Fruit fly (Drosophila melanogaster) whole organism, embryonic: ENCODE results near the gene CG3918.

Source experiments
- CG10462 ChIP-seq: fragments of 200-800 bp; sonication (Bioruptor generic); optimal IDR thresholded peaks from 2 replicates; lab custom pipeline; 2016; ENCODE audit warnings: missing biosample characterization, missing genetic modification characterization
- CG12219 ChIP-seq: fragments of 200-800 bp; sonication (Bioruptor generic); optimal IDR thresholded peaks from 3 replicates; lab custom pipeline; 2018; ENCODE audit warnings: missing biosample characterization, mild to moderate bottlenecking, missing genetic modification characterization
- Elba2 ChIP-seq: fragments of 200-800 bp; sonication (Bioruptor generic); optimal IDR thresholded peaks from 3 replicates; lab custom pipeline; 2016; ENCODE audit warnings: missing biosample characterization, missing genetic modification characterization
- Kr ChIP-seq: fragments of 200-800 bp; sonication (Bioruptor generic); optimal IDR thresholded peaks from 2 replicates; lab custom pipeline; 2017; ENCODE audit warnings: missing biosample characterization, mild to moderate bottlenecking, missing genetic modification characterization
- MTF-1 ChIP-seq: fragments of 200-800 bp; sonication (Bioruptor generic); optimal IDR thresholded peaks from 2 replicates; lab custom pipeline; 2018; ENCODE audit warnings: missing biosample characterization, mild to moderate bottlenecking, missing genetic modification characterization, borderline replicate concordance
- Oaz ChIP-seq: fragments of 200-800 bp; sonication (Bioruptor generic); IDR thresholded peaks from 2 replicates; pipeline ENCODE4 v1.3.6; 2022; ENCODE audit warnings: missing biosample characterization, missing genetic modification characterization
- ash1 ChIP-seq: fragments of 200-800 bp; sonication (Bioruptor generic); optimal IDR thresholded peaks from 2 replicates; lab custom pipeline; 2018; ENCODE audit warnings: missing biosample characterization, mild to moderate bottlenecking, missing genetic modification characterization
- dpn ChIP-seq, 2 experiments: fragments of 200-800 bp; sonication (Bioruptor generic); optimal IDR thresholded peaks; 3 replicates each; lab custom pipeline; 2016; ENCODE audit warnings: missing biosample characterization in 2 of 2, missing genetic modification characterization in 2 of 2
- gcm ChIP-seq: fragments of 200-800 bp; sonication (Bioruptor generic); optimal IDR thresholded peaks from 2 replicates; lab custom pipeline; 2019; ENCODE audit warnings: missing biosample characterization, mild to moderate bottlenecking, missing genetic modification characterization, moderate library complexity
- hbn ChIP-seq: fragments of 200-800 bp; sonication (Bioruptor generic); IDR thresholded peaks from 2 replicates; pipeline ENCODE4 v1.3.6; 2022; ENCODE audit warnings: missing biosample characterization, missing genetic modification characterization; ENCODE audit not compliant: partially characterized antibody
- ken ChIP-seq: fragments of 200-800 bp; sonication (Bioruptor generic); IDR thresholded peaks from 3 replicates; pipeline ENCODE4 v1.3.6; 2022; ENCODE audit warnings: missing biosample characterization, missing genetic modification characterization
- lola ChIP-seq, 3 experiments: fragments of >200 bp in 2 of 3; fragments of 200-800 bp in 1 of 3; sonication (Bioruptor generic) in 1 of 3; optimal IDR thresholded peaks; 2 replicates each; lab custom pipeline; 2017 to 2019; ENCODE audit warnings: missing biosample characterization in 3 of 3, missing genetic modification characterization in 3 of 3, mild to moderate bottlenecking in 1 of 3, moderate library complexity in 1 of 3
- odd ChIP-seq: fragments of 200-800 bp; sonication (Bioruptor generic); optimal IDR thresholded peaks from 2 replicates; lab custom pipeline; 2017; ENCODE audit warnings: missing biosample characterization, mild to moderate bottlenecking, missing genetic modification characterization

- TF ChIP-seq CG12219 (GFP tag; lab: Kevin White, UChicago) (no peak), ash1 (GFP tag; lab: Kevin White, UChicago) (no peak), gcm (GFP tag; lab: Kevin White, UChicago) (no peak), Kr (GFP tag; lab: Kevin White, UChicago) (no peak), MTF-1 (GFP tag; lab: Kevin White, UChicago) (no peak), Elba2 (GFP tag; lab: Kevin White, UChicago) (no peak), hbn (GFP tag; lab: Robert Waterston, UW) (no peak), lola (GFP tag; optimal IDR thresholded peaks at IDR 0.05; lab: Kevin White, UChicago) (no peak), Oaz (no peak), dpn (GFP tag; optimal IDR thresholded peaks at IDR 0.05; lab: Kevin White, UChicago) (peak in 1 of 2 experiments; percentile 11), ken (GFP tag; lab: Robert Waterston, UW) (no peak), odd (GFP tag; lab: Kevin White, UChicago) (no peak), CG10462 (GFP tag; lab: Kevin White, UChicago) (no peak)
Observed at dm6 chrX:6528508-6528998, 4.3 kb downstream of the CG3918 start, which contains the start of gene Agxt.
